Fruit fly (Drosophila melanogaster): ENCODE results near the gene mRpS24.
A peak's percentile ranks its signal among the peaks of the same experiment; 100 is the strongest.

Gene mRpS24

DNA sequence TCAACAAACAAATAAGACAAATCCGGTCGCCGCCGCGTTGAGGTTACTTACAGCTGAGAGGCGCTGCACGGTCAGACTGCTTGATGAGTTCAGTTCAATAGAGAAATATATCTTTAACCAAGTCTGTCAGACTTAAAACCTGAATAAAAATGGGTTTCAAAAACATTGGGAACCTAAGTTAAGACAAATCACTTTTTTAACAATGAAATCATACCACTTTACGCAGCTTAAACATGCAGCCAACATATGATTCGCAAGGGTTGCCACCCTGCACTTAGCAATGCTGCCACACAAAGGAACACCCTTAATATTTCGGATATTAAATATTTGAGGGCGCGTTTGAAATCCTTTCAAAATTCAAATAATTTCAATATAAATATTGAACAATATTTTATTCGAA lies 25.3 kb upstream of the mRpS24 start, which contains the start of gene CG5515 (continued):
- TF ChIP-seq Trl (optimal IDR thresholded peaks at IDR 0.05) (no peak), Trl (GFP tag; optimal IDR thresholded peaks at IDR 0.05) (peak; percentile 72), CG4328 (GFP tag; optimal IDR thresholded peaks at IDR 0.05) (no peak), sim (GFP tag; IDR thresholded peaks at IDR 0.05) (no peak), E2f2 (GFP tag; IDR thresholded peaks at IDR 0.05) (peak; percentile 86), p53 (GFP tag; optimal IDR thresholded peaks at IDR 0.05) (peak; percentile 16), CG13624 (GFP tag; optimal IDR thresholded peaks at IDR 0.05) (peak; percentile 82), Nf-YA (GFP tag; IDR thresholded peaks at IDR 0.05) (peak; percentile 71; the same call in 1 of the 2 replicates), dmrt99B (tag; optimal IDR thresholded peaks at IDR 0.05) (no peak), CG5953 (GFP tag; IDR thresholded peaks at IDR 0.05) (peak; percentile 79), abd-A (tag; optimal IDR thresholded peaks at IDR 0.05) (no peak), Sox102F (GFP tag; optimal IDR thresholded peaks at IDR 0.05) (peak; percentile 88), Ets97D (GFP tag; optimal IDR thresholded peaks at IDR 0.05) (peak; percentile 89), nmo (GFP tag; optimal IDR thresholded peaks at IDR 0.05) (peak; percentile 87), CTCF (GFP tag; optimal IDR thresholded peaks at IDR 0.05) (no peak), C15 (GFP tag; IDR thresholded peaks at IDR 0.05) (no peak), CG1792 (GFP tag; optimal IDR thresholded peaks at IDR 0.05) (peak; percentile 97), Mrtf (GFP tag; IDR thresholded peaks at IDR 0.05) (peak; percentile 73), CG2678 (tag; optimal IDR thresholded peaks at IDR 0.05) (no peak), sug (tag; optimal IDR thresholded peaks at IDR 0.05) (peak; percentile 74), chm (GFP tag; IDR thresholded peaks at IDR 0.05) (peak; percentile 74), CG8281 (tag; optimal IDR thresholded peaks at IDR 0.05) (no peak), Camta (GFP tag; optimal IDR thresholded peaks at IDR 0.05) (no peak), CG7928 (GFP tag; optimal IDR thresholded peaks at IDR 0.05) (peak; percentile 2), CG10209 (GFP tag; optimal IDR thresholded peaks at IDR 0.05) (peak; percentile 49), cato (GFP tag; optimal IDR thresholded peaks at IDR 0.05; ENCODE audit: borderline replicate concordance) (peak; percentile 61), CG15073 (GFP tag; optimal IDR thresholded peaks at IDR 0.05) (no peak), CG1603 (tag; optimal IDR thresholded peaks at IDR 0.05) (peak; percentile 86), stwl (tag; optimal IDR thresholded peaks at IDR 0.05) (peak; percentile 84), CG17802 (tag; optimal IDR thresholded peaks at IDR 0.05) (peak; percentile 59), CG7745 (tag; optimal IDR thresholded peaks at IDR 0.05) (no peak), CG32532 (GFP tag; IDR thresholded peaks at IDR 0.05) (peak; percentile 84), CG31365 (tag; optimal IDR thresholded peaks at IDR 0.05) (no peak), Hr3 (GFP tag; optimal IDR thresholded peaks at IDR 0.05) (peak; percentile 80), ac (GFP tag; optimal IDR thresholded peaks at IDR 0.05) (no peak), CG18476 (GFP tag; optimal IDR thresholded peaks at IDR 0.05) (peak; percentile 66), Dll (GFP tag; IDR thresholded peaks at IDR 0.05; ENCODE audit: partially characterized antibody) (peak; percentile 75), org-1 (GFP tag; optimal IDR thresholded peaks at IDR 0.05) (no peak), dmrt11E (tag; optimal IDR thresholded peaks at IDR 0.05) (peak; percentile 82), CG17829 (tag; optimal IDR thresholded peaks at IDR 0.05) (peak; percentile 66), lov (optimal IDR thresholded peaks at IDR 0.05) (no peak), lov (GFP tag; IDR thresholded peaks at IDR 0.05) (peak; percentile 79; the same call in 2 of the 3 replicates), CG14667 (GFP tag; IDR thresholded peaks at IDR 0.05) (no peak), kni (GFP tag; optimal IDR thresholded peaks at IDR 0.05) (peak; percentile 3), seq (GFP tag; IDR thresholded peaks at IDR 0.05) (no peak), Asciz (GFP tag; optimal IDR thresholded peaks at IDR 0.05) (no peak), zfh1 (GFP tag; IDR thresholded peaks at IDR 0.05) (peak; percentile 81; the same call in 2 of the 3 replicates), CG4617 (GFP tag; optimal IDR thresholded peaks at IDR 0.05; ENCODE audit: borderline replicate concordance) (peak; percentile 85), odd (GFP tag; optimal IDR thresholded peaks at IDR 0.05) (no peak), btn (GFP tag; optimal IDR thresholded peaks at IDR 0.05) (no peak), CG14050 (GFP tag; IDR thresholded peaks at IDR 0.05) (peak; percentile 80), ci (GFP tag; IDR thresholded peaks at IDR 0.05) (peak; percentile 91)
